Worm (Caenorhabditis elegans) whole organism, L1 larva: ENCODE data around the gene pbs-3.

ENCODE experiments used
- C04F5.9 ChIP-seq: sonication (generic microtip); optimal IDR thresholded peaks from 2 replicates; lab custom pipeline; 2016; ENCODE audit warnings: missing genetic modification characterization, missing compliant biosample characterization
- C16A3.4 ChIP-seq: fragments of 150-350 bp; optimal IDR thresholded peaks from 2 replicates; lab custom pipeline; 2014; ENCODE audit warnings: missing biosample characterization, missing genetic modification characterization
- C34B4.2 ChIP-seq: sonication (generic microtip); optimal IDR thresholded peaks from 2 replicates; lab custom pipeline; 2017; ENCODE audit warnings: mild to moderate bottlenecking, missing genetic modification characterization, missing compliant biosample characterization
- alr-1 ChIP-seq: fragments of 200-800 bp; sonication (Bioruptor generic); optimal IDR thresholded peaks from 2 replicates; lab custom pipeline; 2018; ENCODE audit warnings: borderline replicate concordance, mild to moderate bottlenecking, missing genetic modification characterization, missing compliant biosample characterization
- aly-2 ChIP-seq: fragments of 150-350 bp; optimal IDR thresholded peaks from 2 replicates; lab custom pipeline; 2014; ENCODE audit warnings: missing biosample characterization, missing genetic modification characterization
- ama-1 ChIP-seq: fragments of 150-350 bp; optimal IDR thresholded peaks from 2 replicates; lab custom pipeline; 2014
- blmp-1 ChIP-seq: fragments of 150-350 bp; optimal IDR thresholded peaks from 2 replicates; lab custom pipeline; 2014; ENCODE audit warnings: missing biosample characterization, missing genetic modification characterization
- ceh-63 ChIP-seq: fragments of 200-800 bp; sonication (Bioruptor generic); optimal IDR thresholded peaks from 2 replicates; lab custom pipeline; 2018; ENCODE audit warnings: mild to moderate bottlenecking, missing genetic modification characterization, missing compliant biosample characterization
- ceh-8 ChIP-seq: fragments of 200-800 bp; sonication (Bioruptor generic); optimal IDR thresholded peaks from 2 replicates; lab custom pipeline; 2018; ENCODE audit warnings: mild to moderate bottlenecking, missing genetic modification characterization, moderate library complexity, missing compliant biosample characterization
- ceh-82 ChIP-seq, 3 experiments: fragments of 150-350 bp in 1 of 3; sonication (generic microtip) in 2 of 3; optimal IDR thresholded peaks; 2 replicates each; lab custom pipeline; 2014 to 2017; ENCODE audit warnings: missing biosample characterization in 3 of 3, missing genetic modification characterization in 3 of 3
- ceh-88 ChIP-seq: fragments of 200-800 bp; sonication (Bioruptor generic); IDR thresholded peaks from 2 replicates; pipeline ENCODE4 v1.3.6; 2022; ENCODE audit warnings: missing genetic modification characterization, missing compliant biosample characterization
- ces-1 ChIP-seq: fragments of 150-350 bp; optimal IDR thresholded peaks from 2 replicates; lab custom pipeline; 2014; ENCODE audit warnings: missing biosample characterization, missing genetic modification reagents, missing genetic modification characterization
- dpl-1 ChIP-seq, 3 experiments: fragments of 150-350 bp in 2 of 3; sonication (generic microtip) in 1 of 3; optimal IDR thresholded peaks; 2 replicates each; lab custom pipeline; 2014 to 2017; ENCODE audit warnings: missing biosample characterization in 3 of 3, missing genetic modification characterization in 3 of 3, missing genetic modification reagents in 3 of 3
- efl-1 ChIP-seq, 4 experiments: fragments of 150-350 bp; optimal IDR thresholded peaks in 3 of 4; peaks in 1 of 4; 1 replicate in 1 of 4; 2 replicates in 3 of 4; lab custom pipeline; 2014; ENCODE audit warnings: missing biosample characterization in 2 of 4, missing genetic modification characterization in 2 of 4, missing genetic modification reagents in 2 of 4
- efl-3 ChIP-seq: fragments of 200-800 bp; sonication (Bioruptor generic); optimal IDR thresholded peaks from 2 replicates; lab custom pipeline; 2018; ENCODE audit warnings: mild to moderate bottlenecking, missing genetic modification characterization, missing compliant biosample characterization
- egl-13 ChIP-seq: sonication (generic microtip); optimal IDR thresholded peaks from 2 replicates; lab custom pipeline; 2016; ENCODE audit warnings: missing genotype, missing genetic modification reagents, missing genetic modification characterization, missing compliant biosample characterization
- elt-2 ChIP-seq: sonication (generic microtip); optimal IDR thresholded peaks from 2 replicates; lab custom pipeline; 2016; ENCODE audit warnings: missing genetic modification characterization, mild to moderate bottlenecking, inconsistent platforms, missing compliant biosample characterization, missing genetic modification reagents
- elt-3 ChIP-seq, 6 experiments: fragments of 150-350 bp in 1 of 6; sonication (generic microtip); optimal IDR thresholded peaks; 2 replicates each; lab custom pipeline; 2017 to 2018; ENCODE audit warnings: missing biosample characterization in 6 of 6, missing genetic modification characterization in 6 of 6, inconsistent platforms in 1 of 6
- fkh-10 ChIP-seq: sonication (generic microtip); optimal IDR thresholded peaks from 2 replicates; lab custom pipeline; 2017; ENCODE audit warnings: missing biosample characterization, missing genetic modification reagents, missing genetic modification characterization
- fos-1 ChIP-seq: fragments of 150-350 bp; optimal IDR thresholded peaks from 2 replicates; lab custom pipeline; 2014; ENCODE audit warnings: missing biosample characterization, missing genetic modification characterization
- grh-1 ChIP-seq: fragments of 200-800 bp; sonication (Bioruptor generic); IDR thresholded peaks from 2 replicates; pipeline ENCODE4 v1.3.6; 2022; ENCODE audit warnings: missing genetic modification reagents, missing genetic modification characterization, missing compliant biosample characterization
- hlh-4 ChIP-seq: sonication (generic microtip); optimal IDR thresholded peaks from 2 replicates; lab custom pipeline; 2016; ENCODE audit warnings: mild to moderate bottlenecking, missing genetic modification characterization, missing compliant biosample characterization
- hpl-2 ChIP-seq: fragments of 150-350 bp; optimal IDR thresholded peaks from 2 replicates; lab custom pipeline; 2014; ENCODE audit warnings: missing biosample characterization, missing genetic modification reagents, missing genetic modification characterization
- lin-13 ChIP-seq: fragments of 150-350 bp; optimal IDR thresholded peaks from 2 replicates; lab custom pipeline; 2014; ENCODE audit warnings: missing biosample characterization, missing genetic modification reagents, missing genetic modification characterization
- mab-9 ChIP-seq: fragments of 200-800 bp; sonication (Bioruptor generic); IDR thresholded peaks from 2 replicates; pipeline ENCODE4 v1.3.6; 2022; ENCODE audit warnings: missing genetic modification reagents, missing genetic modification characterization, missing compliant biosample characterization
- mdl-1 ChIP-seq, 2 experiments: fragments of 150-350 bp; optimal IDR thresholded peaks; 2 replicates each; lab custom pipeline; 2014 to 2017; ENCODE audit warnings: missing biosample characterization in 2 of 2, missing genetic modification characterization in 2 of 2, inconsistent platforms in 1 of 2
- mep-1 ChIP-seq: fragments of 150-350 bp; optimal IDR thresholded peaks from 2 replicates; lab custom pipeline; 2014; ENCODE audit warnings: missing biosample characterization, missing genetic modification characterization
- nhr-12 ChIP-seq: sonication (generic microtip); optimal IDR thresholded peaks from 2 replicates; lab custom pipeline; 2017; ENCODE audit warnings: missing biosample characterization, missing genetic modification characterization
- nhr-19 ChIP-seq: fragments of 200-800 bp; sonication (Bioruptor generic); conservative IDR thresholded peaks from 2 replicates; pipeline ENCODE4 v1.3.6; 2022; ENCODE audit warnings: missing genetic modification characterization, missing compliant biosample characterization
- nhr-20 ChIP-seq: sonication (generic microtip); optimal IDR thresholded peaks from 2 replicates; lab custom pipeline; 2016; ENCODE audit warnings: mild to moderate bottlenecking, missing genetic modification characterization, missing compliant biosample characterization
- nhr-237 ChIP-seq: fragments of 150-350 bp; optimal IDR thresholded peaks from 2 replicates; lab custom pipeline; 2014; ENCODE audit warnings: missing biosample characterization, missing genetic modification characterization
- nhr-76 ChIP-seq: sonication (generic microtip); optimal IDR thresholded peaks from 2 replicates; lab custom pipeline; 2017; ENCODE audit warnings: missing biosample characterization, missing genetic modification characterization
- nhr-77 ChIP-seq: fragments of 150-350 bp; optimal IDR thresholded peaks from 2 replicates; lab custom pipeline; 2014; ENCODE audit warnings: missing biosample characterization, missing genetic modification characterization
- nhr-84 ChIP-seq: sonication (generic microtip); optimal IDR thresholded peaks from 2 replicates; lab custom pipeline; 2017; ENCODE audit warnings: missing biosample characterization, missing genetic modification characterization
- pag-3 ChIP-seq: sonication (generic microtip); optimal IDR thresholded peaks from 2 replicates; lab custom pipeline; 2017; ENCODE audit warnings: missing genetic modification characterization, mild to moderate bottlenecking, missing compliant biosample characterization, antibody characterized with exemption, borderline replicate concordance; ENCODE audit not compliant: insufficient read depth
- rnt-1 ChIP-seq: sonication (generic microtip); optimal IDR thresholded peaks from 2 replicates; lab custom pipeline; 2016; ENCODE audit warnings: mild to moderate bottlenecking, missing genetic modification characterization, moderate library complexity, missing compliant biosample characterization
- skn-1 ChIP-seq: fragments of 150-350 bp; optimal IDR thresholded peaks from 2 replicates; lab custom pipeline; 2014; ENCODE audit warnings: missing biosample characterization, missing genetic modification characterization
- snpc-4 ChIP-seq: fragments of 150-350 bp; optimal IDR thresholded peaks from 2 replicates; lab custom pipeline; 2014; ENCODE audit warnings: missing biosample characterization, missing genetic modification characterization
- snu-23 ChIP-seq: sonication (generic microtip); optimal IDR thresholded peaks from 2 replicates; lab custom pipeline; 2016; ENCODE audit warnings: missing genetic modification characterization, missing compliant biosample characterization
- sox-4 ChIP-seq: sonication (generic microtip); optimal IDR thresholded peaks from 2 replicates; lab custom pipeline; 2016; ENCODE audit warnings: missing genetic modification characterization, missing compliant biosample characterization
- sptf-1 ChIP-seq: fragments of 150-350 bp; optimal IDR thresholded peaks from 2 replicates; lab custom pipeline; 2014; ENCODE audit warnings: missing biosample characterization, missing genetic modification characterization
- sup-37 ChIP-seq: fragments of 200-800 bp; sonication (Bioruptor generic); optimal IDR thresholded peaks from 2 replicates; lab custom pipeline; 2018; ENCODE audit warnings: mild to moderate bottlenecking, missing genetic modification characterization, missing compliant biosample characterization
- tbx-2 ChIP-seq: sonication (generic microtip); optimal IDR thresholded peaks from 2 replicates; lab custom pipeline; 2016; ENCODE audit warnings: missing genetic modification characterization, missing compliant biosample characterization
- unc-86 ChIP-seq: sonication (generic microtip); optimal IDR thresholded peaks from 2 replicates; lab custom pipeline; 2016; ENCODE audit warnings: missing genetic modification characterization, missing compliant biosample characterization
- vab-15 ChIP-seq: sonication (generic microtip); optimal IDR thresholded peaks from 2 replicates; lab custom pipeline; 2017; ENCODE audit warnings: missing genotype, mild to moderate bottlenecking, missing genetic modification characterization, missing compliant biosample characterization
- zag-1 ChIP-seq: fragments of 150-350 bp; optimal IDR thresholded peaks from 2 replicates; lab custom pipeline; 2014; ENCODE audit warnings: missing biosample characterization, missing genetic modification characterization
- zip-4 ChIP-seq: fragments of 200-800 bp; sonication (Bioruptor generic); optimal IDR thresholded peaks from 2 replicates; lab custom pipeline; 2018; ENCODE audit warnings: mild to moderate bottlenecking, missing genetic modification characterization, moderate library complexity, missing compliant biosample characterization
- ztf-11 ChIP-seq, 2 experiments: sonication (generic microtip); optimal IDR thresholded peaks; 2 replicates each; lab custom pipeline; 2016 to 2017; ENCODE audit warnings: missing genetic modification characterization in 2 of 2, missing biosample characterization in 1 of 2, missing compliant biosample characterization in 1 of 2
- ztf-4 ChIP-seq: fragments of 150-350 bp; optimal IDR thresholded peaks from 2 replicates; lab custom pipeline; 2014; ENCODE audit warnings: missing biosample characterization, missing genetic modification characterization

Gene pbs-3

ce11 chrII:4994939-4995338 is 39.7 kb upstream of the pbs-3 start, which contains the start of gene rnh-1.0 (continued):
- no peak for TF ChIP-seq ceh-63 (GFP tag; lab: Kevin White, UChicago)
- TF ChIP-seq tbx-2 = no peak
- TF ChIP-seq lin-13 (GFP tag; lab: Kevin White, UChicago) = no peak
- TF ChIP-seq hpl-2 (GFP tag; lab: Kevin White, UChicago) = no peak
- peak; percentile 18 for TF ChIP-seq rnt-1 (tag; lab: Kevin White, UChicago)
- TF ChIP-seq ama-1 (lab: Kevin White, UChicago) = no peak
- TF ChIP-seq alr-1 (tag; lab: Kevin White, UChicago) = no peak
- no peak for TF ChIP-seq zip-4
- no peak for TF ChIP-seq ces-1 (GFP tag; lab: Kevin White, UChicago)
- no peak for TF ChIP-seq C16A3.4 (tag; lab: Kevin White, UChicago)
- no peak for TF ChIP-seq ceh-82 (tag; optimal IDR thresholded peaks at IDR 0.05; lab: Kevin White, UChicago)
- TF ChIP-seq C04F5.9 = no peak
- no peak for TF ChIP-seq sptf-1
- TF ChIP-seq pag-3 (tag; lab: Kevin White, UChicago) = no peak
- no peak for TF ChIP-seq mab-9
- TF ChIP-seq skn-1 (tag; lab: Kevin White, UChicago) = peak; percentile 19
- no peak for TF ChIP-seq unc-86 (tag; lab: Kevin White, UChicago)
- no peak for TF ChIP-seq ztf-11 (tag; optimal IDR thresholded peaks at IDR 0.05; lab: Kevin White, UChicago)
- TF ChIP-seq mdl-1 (tag; optimal IDR thresholded peaks at IDR 0.05; lab: Kevin White, UChicago) = no peak
- TF ChIP-seq nhr-84 = no peak
- no peak for TF ChIP-seq nhr-76 (tag; lab: Kevin White, UChicago)
- no peak for TF ChIP-seq aly-2 (tag; lab: Kevin White, UChicago)
- TF ChIP-seq grh-1 (GFP tag; lab: Robert Waterston, UW) = no peak
- TF ChIP-seq efl-1 (optimal IDR thresholded peaks at IDR 0.05; lab: Kevin White, UChicago) = no peak
- peak; percentile 9 to 93 for TF ChIP-seq efl-1 (GFP tag; optimal IDR thresholded peaks at IDR 0.05 in 1 of 2; lab: Kevin White, UChicago)
- TF ChIP-seq ceh-88 (GFP tag; lab: Robert Waterston, UW) = no peak
- TF ChIP-seq mep-1 (tag; lab: Kevin White, UChicago) = peak; percentile 47
- no peak for TF ChIP-seq nhr-237
- no peak for TF ChIP-seq egl-13 (tag; lab: Kevin White, UChicago)
- no peak for TF ChIP-seq hlh-4 (tag; lab: Kevin White, UChicago)
- TF ChIP-seq efl-3 (GFP tag; lab: Kevin White, UChicago) = no peak

- TF ChIP-seq nhr-12 (no peak), nhr-237 (no peak), fos-1 (no peak), blmp-1 (tag; lab: Kevin White, UChicago) (peak; percentile 12), vab-15 (no peak), rnt-1 (tag; lab: Kevin White, UChicago) (peak; percentile 65), zip-4 (no peak), alr-1 (tag; lab: Kevin White, UChicago) (no peak), nhr-77 (tag; lab: Kevin White, UChicago) (no peak), snpc-4 (tag; lab: Kevin White, UChicago) (peak; percentile 29), nhr-76 (tag; lab: Kevin White, UChicago) (no peak), nhr-19 (GFP tag; lab: Robert Waterston, UW) (no peak), ceh-63 (GFP tag; lab: Kevin White, UChicago) (no peak), C34B4.2 (tag; lab: Kevin White, UChicago) (no peak), elt-3 (tag; optimal IDR thresholded peaks at IDR 0.05; lab: Kevin White, UChicago) (no peak), nhr-20 (tag; lab: Kevin White, UChicago) (peak; percentile 27), zag-1 (no peak), sox-4 (tag; lab: Kevin White, UChicago) (no peak), sup-37 (GFP tag; lab: Kevin White, UChicago) (no peak), ceh-88 (GFP tag; lab: Robert Waterston, UW) (no peak), mab-9 (no peak), snu-23 (GFP tag; lab: Kevin White, UChicago) (peak; percentile 47), pag-3 (tag; lab: Kevin White, UChicago) (no peak), lin-13 (GFP tag; lab: Kevin White, UChicago) (peak; percentile 17), nhr-84 (no peak), dpl-1 (GFP tag; optimal IDR thresholded peaks at IDR 0.05; lab: Kevin White, UChicago) (peak; percentile 55 to 77 (median 59)), ztf-4 (tag; lab: Kevin White, UChicago) (no peak), elt-2 (tag; lab: Kevin White, UChicago) (no peak), ceh-82 (tag; optimal IDR thresholded peaks at IDR 0.05; lab: Kevin White, UChicago) (peak in 1 of 3 experiments; percentile 65), ama-1 (lab: Kevin White, UChicago) (no peak), fkh-10 (GFP tag; lab: Kevin White, UChicago) (no peak), ceh-8 (GFP tag; lab: Kevin White, UChicago) (no peak)
Measured at ce11 chrII:4993530-4994192, 38.4 kb upstream of the pbs-3 start, which contains the start of the genes eif-1 and vps-24. Gene eif-1 (minus strand): TSS chrII:4993580. Gene vps-24 (plus strand): TSS chrII:4993998.
